Fruit fly (Drosophila melanogaster) whole organism, embryonic: Measurements from ENCODE around the gene CG12116.

Source experiments
- CG10366 ChIP-seq: fragments of 200-800 bp; sonication (Bioruptor generic); IDR thresholded peaks from 2 replicates; pipeline ENCODE4 v1.3.6; 2022; ENCODE audit warnings: missing biosample characterization, missing genetic modification characterization
- CG2120 ChIP-seq: fragments of 200-800 bp; sonication (Bioruptor generic); optimal IDR thresholded peaks from 3 replicates; lab custom pipeline; 2016; ENCODE audit warnings: missing biosample characterization, missing genetic modification characterization
- CG5953 ChIP-seq: fragments of 200-800 bp; sonication (Bioruptor generic); IDR thresholded peaks from 2 replicates; pipeline ENCODE4 v1.3.6; 2022; ENCODE audit warnings: missing biosample characterization, missing genetic modification characterization
- D19A ChIP-seq: fragments of 200-800 bp; optimal IDR thresholded peaks from 3 replicates; lab custom pipeline; 2019; ENCODE audit warnings: missing biosample characterization, mild to moderate bottlenecking, missing genetic modification characterization, moderate library complexity
- caup ChIP-seq: fragments of 200-800 bp; sonication (Bioruptor generic); optimal IDR thresholded peaks from 3 replicates; lab custom pipeline; 2017; ENCODE audit warnings: missing biosample characterization, mild to moderate bottlenecking, missing genetic modification characterization, moderate library complexity; ENCODE audit not compliant: severe bottlenecking
- maf-S ChIP-seq: fragments of 200-800 bp; sonication (Bioruptor generic); optimal IDR thresholded peaks from 2 replicates; lab custom pipeline; 2016; ENCODE audit warnings: missing biosample characterization, missing genetic modification characterization
- ro ChIP-seq: fragments of 200-800 bp; sonication (Bioruptor generic); IDR thresholded peaks from 2 replicates; pipeline ENCODE4 v1.3.6; 2022; ENCODE audit warnings: missing biosample characterization, missing genetic modification characterization
- row ChIP-seq: fragments of 200-800 bp; sonication (Bioruptor generic); IDR thresholded peaks from 3 replicates; pipeline ENCODE4 v1.3.6; 2022; ENCODE audit warnings: missing biosample characterization, missing genetic modification characterization
- zen2 ChIP-seq: fragments of 200-800 bp; sonication (Bioruptor generic); IDR thresholded peaks from 3 replicates; pipeline ENCODE4 v1.3.6; 2022; ENCODE audit warnings: missing biosample characterization, missing genetic modification characterization; ENCODE audit not compliant: partially characterized antibody

dm6 chrX:8422643-8423042 lies 46.2 kb downstream of the CG12116 start:
- TF ChIP-seq ro (no peak), CG10366 (GFP tag; lab: Robert Waterston, UW) (no peak), caup (GFP tag; lab: Kevin White, UChicago) (no peak), maf-S (GFP tag; lab: Kevin White, UChicago) (no peak), CG5953 (no peak), zen2 (no peak), CG2120 (GFP tag; lab: Kevin White, UChicago) (no peak), row (GFP tag; lab: Robert Waterston, UW) (peak; percentile 36; the same call in 1 of the 3 replicates), D19A (tag; lab: Kevin White, UChicago) (no peak)
